Fruit fly (Drosophila melanogaster) whole organism, embryonic: ENCODE measurements around the gene Mipp2.

Experiments used
- ATbp ChIP-seq: fragments of 200-800 bp; sonication (Bioruptor generic); optimal IDR thresholded peaks from 2 replicates; lab custom pipeline; 2017; ENCODE audit warnings: missing biosample characterization, mild to moderate bottlenecking, missing genetic modification characterization, missing genetic modification reagents
- Aef1 ChIP-seq: fragments of 200-800 bp; sonication (Bioruptor generic); IDR thresholded peaks from 3 replicates; pipeline ENCODE4 v1.3.6; 2022; ENCODE audit warnings: missing biosample characterization, missing genetic modification characterization
- Asciz ChIP-seq: fragments of 200-800 bp; sonication (Bioruptor generic); optimal IDR thresholded peaks from 2 replicates; lab custom pipeline; 2017; ENCODE audit warnings: missing biosample characterization, mild to moderate bottlenecking, missing genetic modification characterization, missing genetic modification reagents
- BtbVII ChIP-seq: fragments of 200-800 bp; sonication (Bioruptor generic); optimal IDR thresholded peaks from 3 replicates; lab custom pipeline; 2017; ENCODE audit warnings: missing biosample characterization, mild to moderate bottlenecking, missing genetic modification characterization
- CG11504 ChIP-seq: fragments of 200-800 bp; sonication (Bioruptor generic); optimal IDR thresholded peaks from 3 replicates; lab custom pipeline; 2019; ENCODE audit warnings: missing biosample characterization, mild to moderate bottlenecking, missing genetic modification characterization, moderate library complexity
- CG11696 ChIP-seq: fragments of 200-800 bp; sonication (Bioruptor generic); IDR thresholded peaks from 2 replicates; pipeline ENCODE4 v1.3.6; 2022; ENCODE audit warnings: missing biosample characterization, missing genetic modification characterization
- CG12219 ChIP-seq: fragments of 200-800 bp; sonication (Bioruptor generic); optimal IDR thresholded peaks from 3 replicates; lab custom pipeline; 2018; ENCODE audit warnings: missing biosample characterization, mild to moderate bottlenecking, missing genetic modification characterization
- CG12391 ChIP-seq: fragments of 200-800 bp; sonication (Bioruptor generic); optimal IDR thresholded peaks from 3 replicates; lab custom pipeline; 2018; ENCODE audit warnings: missing biosample characterization, mild to moderate bottlenecking, missing genetic modification characterization, moderate library complexity
- CG14710 ChIP-seq: fragments of 200-800 bp; sonication (Bioruptor generic); optimal IDR thresholded peaks from 3 replicates; lab custom pipeline; 2019; ENCODE audit warnings: missing biosample characterization, mild to moderate bottlenecking, missing genetic modification characterization, moderate library complexity
- CG14965 ChIP-seq: fragments of 200-800 bp; sonication (Bioruptor generic); optimal IDR thresholded peaks from 2 replicates; lab custom pipeline; 2016; ENCODE audit warnings: missing biosample characterization, missing genetic modification characterization, borderline replicate concordance
- CG17912 ChIP-seq: fragments of 200-800 bp; sonication (Bioruptor generic); optimal IDR thresholded peaks from 2 replicates; lab custom pipeline; 2018; ENCODE audit warnings: missing biosample characterization, mild to moderate bottlenecking, missing genetic modification characterization
- CG1792 ChIP-seq: fragments of 200-800 bp; sonication (Bioruptor generic); optimal IDR thresholded peaks from 2 replicates; lab custom pipeline; 2016; ENCODE audit warnings: missing biosample characterization, missing genetic modification characterization
- CG3407 ChIP-seq: fragments of 200-800 bp; sonication (Bioruptor generic); optimal IDR thresholded peaks from 2 replicates; lab custom pipeline; 2018; ENCODE audit warnings: missing biosample characterization, mild to moderate bottlenecking, missing genetic modification characterization
- CG3847 ChIP-seq: fragments of 200-800 bp; sonication (Bioruptor generic); IDR thresholded peaks from 2 replicates; pipeline ENCODE4 v1.3.6; 2022; ENCODE audit warnings: missing biosample characterization, missing genetic modification characterization
- CG5245 ChIP-seq: fragments of 200-800 bp; sonication (Bioruptor generic); optimal IDR thresholded peaks from 3 replicates; lab custom pipeline; 2016; ENCODE audit warnings: missing biosample characterization, missing genetic modification characterization
- CG6272 ChIP-seq: fragments of 200-800 bp; sonication (Bioruptor generic); IDR thresholded peaks from 2 replicates; pipeline ENCODE4 v1.3.6; 2022; ENCODE audit warnings: missing biosample characterization, missing genetic modification characterization
- CG7372 ChIP-seq: fragments of 200-800 bp; sonication (Bioruptor generic); IDR thresholded peaks from 2 replicates; pipeline ENCODE4 v1.3.6; 2022; ENCODE audit warnings: missing biosample characterization, missing genetic modification characterization
- CG7839 ChIP-seq: fragments of 200-800 bp; sonication (Bioruptor generic); optimal IDR thresholded peaks from 3 replicates; lab custom pipeline; 2018; ENCODE audit warnings: missing biosample characterization, mild to moderate bottlenecking, missing genetic modification characterization, moderate library complexity
- CG7928 ChIP-seq: fragments of 200-800 bp; sonication (Bioruptor generic); optimal IDR thresholded peaks from 2 replicates; lab custom pipeline; 2017; ENCODE audit warnings: missing biosample characterization, mild to moderate bottlenecking, missing genetic modification characterization
- CG8290 ChIP-seq, 3 experiments: fragments of 200-800 bp; sonication (Bioruptor generic); optimal IDR thresholded peaks; 2 replicates each; lab custom pipeline; 2016 to 2019; ENCODE audit warnings: missing biosample characterization in 3 of 3, missing genetic modification characterization in 3 of 3, mild to moderate bottlenecking in 2 of 3, moderate library complexity in 1 of 3
- CG8924 ChIP-seq: fragments of 200-800 bp; optimal IDR thresholded peaks from 3 replicates; lab custom pipeline; 2019; ENCODE audit warnings: missing biosample characterization, mild to moderate bottlenecking, missing genetic modification characterization, moderate library complexity
- CG9727 ChIP-seq: fragments of 200-800 bp; sonication (Bioruptor generic); optimal IDR thresholded peaks from 3 replicates; lab custom pipeline; 2017; ENCODE audit warnings: missing biosample characterization, mild to moderate bottlenecking, missing genetic modification characterization
- Dp ChIP-seq: fragments of 200-800 bp; sonication (Bioruptor generic); optimal IDR thresholded peaks from 2 replicates; lab custom pipeline; 2018; ENCODE audit warnings: missing biosample characterization, mild to moderate bottlenecking, missing genetic modification characterization, moderate library complexity
- ERR ChIP-seq: fragments of 200-800 bp; sonication (Bioruptor generic); optimal IDR thresholded peaks from 2 replicates; lab custom pipeline; 2016; ENCODE audit warnings: missing biosample characterization, missing genetic modification characterization
- Eip74EF ChIP-seq, 2 experiments: fragments of 200-800 bp in 1 of 2; fragments of >200 bp in 1 of 2; sonication (Bioruptor generic) in 1 of 2; optimal IDR thresholded peaks; 2 replicates each; lab custom pipeline; 2017 to 2019; ENCODE audit warnings: missing biosample characterization in 2 of 2, missing genetic modification characterization in 2 of 2, mild to moderate bottlenecking in 1 of 2, moderate library complexity in 1 of 2
- Elba2 ChIP-seq: fragments of 200-800 bp; sonication (Bioruptor generic); optimal IDR thresholded peaks from 3 replicates; lab custom pipeline; 2016; ENCODE audit warnings: missing biosample characterization, missing genetic modification characterization
- Gug ChIP-seq: fragments of 200-800 bp; sonication (Bioruptor generic); IDR thresholded peaks from 4 replicates; pipeline ENCODE4 v1.3.6; 2022; ENCODE audit warnings: missing biosample characterization, missing genetic modification characterization
- Lhr ChIP-seq: fragments of 200-800 bp; sonication (Bioruptor generic); optimal IDR thresholded peaks from 3 replicates; lab custom pipeline; 2017; ENCODE audit warnings: mild to moderate bottlenecking, missing biosample characterization, missing genetic modification reagents, missing genetic modification characterization
- Max ChIP-seq: fragments of 200-800 bp; sonication (Bioruptor generic); optimal IDR thresholded peaks from 2 replicates; lab custom pipeline; 2016; ENCODE audit warnings: missing biosample characterization, mild to moderate bottlenecking, missing genetic modification characterization
- Mrtf ChIP-seq: fragments of 200-800 bp; sonication (Bioruptor generic); IDR thresholded peaks from 3 replicates; pipeline ENCODE4 v1.3.6; 2022; ENCODE audit warnings: missing biosample characterization, missing genetic modification characterization
- Neu2 ChIP-seq: fragments of 200-800 bp; sonication (Bioruptor generic); optimal IDR thresholded peaks from 3 replicates; lab custom pipeline; 2016; ENCODE audit warnings: missing biosample characterization, missing genetic modification characterization, borderline replicate concordance
- Rx ChIP-seq: fragments of 200-800 bp; sonication (Bioruptor generic); IDR thresholded peaks from 2 replicates; pipeline ENCODE4 v1.3.6; 2022; ENCODE audit warnings: missing biosample characterization, missing genetic modification characterization
- Sox102F ChIP-seq: fragments of 200-800 bp; sonication (Bioruptor generic); optimal IDR thresholded peaks from 2 replicates; lab custom pipeline; 2018; ENCODE audit warnings: missing biosample characterization, mild to moderate bottlenecking, missing genetic modification characterization, moderate library complexity
- bsh ChIP-seq, 2 experiments: fragments of 200-800 bp; sonication (Bioruptor generic); optimal IDR thresholded peaks; 2 replicates each; lab custom pipeline; 2017 to 2018; ENCODE audit warnings: mild to moderate bottlenecking in 2 of 2, missing biosample characterization in 2 of 2, missing genetic modification characterization in 2 of 2, moderate library complexity in 1 of 2
- cad ChIP-seq: fragments of >200 bp; optimal IDR thresholded peaks from 2 replicates; lab custom pipeline; 2017; ENCODE audit warnings: missing biosample characterization, missing genetic modification characterization
- cas ChIP-seq: fragments of 200-800 bp; sonication (Bioruptor generic); IDR thresholded peaks from 2 replicates; pipeline ENCODE4 v1.3.6; 2022; ENCODE audit warnings: missing biosample characterization, missing genetic modification characterization
- cg ChIP-seq: fragments of 200-800 bp; sonication (Bioruptor generic); optimal IDR thresholded peaks from 3 replicates; lab custom pipeline; 2019; ENCODE audit warnings: missing biosample characterization, mild to moderate bottlenecking, missing genetic modification characterization, moderate library complexity
- crol ChIP-seq: fragments of 200-800 bp; sonication (Bioruptor generic); IDR thresholded peaks from 2 replicates; pipeline ENCODE4 v1.3.6; 2022; ENCODE audit warnings: missing biosample characterization, missing genetic modification characterization
- dan ChIP-seq: fragments of 200-800 bp; sonication (Bioruptor generic); IDR thresholded peaks from 2 replicates; pipeline ENCODE4 v1.3.6; 2022; ENCODE audit warnings: missing biosample characterization, missing genetic modification characterization
- grau ChIP-seq: fragments of 200-800 bp; optimal IDR thresholded peaks from 3 replicates; lab custom pipeline; 2019; ENCODE audit warnings: missing biosample characterization, mild to moderate bottlenecking, missing genetic modification characterization, moderate library complexity
- gsb-n ChIP-seq: fragments of 200-800 bp; sonication (Bioruptor generic); optimal IDR thresholded peaks from 3 replicates; lab custom pipeline; 2018; ENCODE audit warnings: missing biosample characterization, mild to moderate bottlenecking, missing genetic modification characterization
- hth ChIP-seq: fragments of >200 bp; optimal IDR thresholded peaks from 2 replicates; lab custom pipeline; 2017; ENCODE audit warnings: inconsistent platforms
- nmo ChIP-seq: fragments of 200-800 bp; sonication (Bioruptor generic); optimal IDR thresholded peaks from 2 replicates; lab custom pipeline; 2018; ENCODE audit warnings: missing biosample characterization, mild to moderate bottlenecking, missing genetic modification characterization, moderate library complexity
- oc ChIP-seq: fragments of 200-800 bp; sonication (Bioruptor generic); optimal IDR thresholded peaks from 2 replicates; lab custom pipeline; 2018; ENCODE audit warnings: missing biosample characterization, mild to moderate bottlenecking, missing genetic modification characterization, moderate library complexity
- ro ChIP-seq: fragments of 200-800 bp; sonication (Bioruptor generic); IDR thresholded peaks from 2 replicates; pipeline ENCODE4 v1.3.6; 2022; ENCODE audit warnings: missing biosample characterization, missing genetic modification characterization
- schlank ChIP-seq: fragments of 200-800 bp; sonication (Bioruptor generic); optimal IDR thresholded peaks from 2 replicates; lab custom pipeline; 2018; ENCODE audit warnings: missing biosample characterization, mild to moderate bottlenecking, missing genetic modification characterization
- sima ChIP-seq: fragments of 200-800 bp; sonication (Bioruptor generic); optimal IDR thresholded peaks from 2 replicates; lab custom pipeline; 2016; ENCODE audit warnings: missing biosample characterization, missing genetic modification characterization
- sqz ChIP-seq: fragments of 200-800 bp; sonication (Bioruptor generic); optimal IDR thresholded peaks from 3 replicates; lab custom pipeline; 2018; ENCODE audit warnings: missing biosample characterization, mild to moderate bottlenecking, missing genetic modification characterization
- trem ChIP-seq: fragments of 200-800 bp; optimal IDR thresholded peaks from 3 replicates; lab custom pipeline; 2019; ENCODE audit warnings: missing biosample characterization, mild to moderate bottlenecking, missing genetic modification characterization, moderate library complexity
- vvl ChIP-seq: fragments of 200-800 bp; sonication (Bioruptor generic); IDR thresholded peaks from 2 replicates; pipeline ENCODE4 v1.3.6; 2022; ENCODE audit warnings: missing biosample characterization, missing genetic modification characterization
- z ChIP-seq: fragments of 200-800 bp; sonication (Bioruptor generic); IDR thresholded peaks from 3 replicates; pipeline ENCODE4 v1.3.6; 2022; ENCODE audit warnings: missing biosample characterization, missing genetic modification characterization

Gene Mipp2

dm6 chrX:6077043-6077547, 14.2 kb downstream of the Mipp2 start (continued):
- TF ChIP-seq Asciz (GFP tag; lab: Kevin White, UChicago) (peak; percentile 25), cg (GFP tag; lab: Kevin White, UChicago) (no peak), CG7928 (GFP tag; lab: Kevin White, UChicago) (no peak), Elba2 (GFP tag; lab: Kevin White, UChicago) (no peak), CG12219 (GFP tag; lab: Kevin White, UChicago) (no peak), CG1792 (GFP tag; lab: Kevin White, UChicago) (no peak), grau (tag; lab: Kevin White, UChicago) (peak; percentile 36), Max (GFP tag; lab: Kevin White, UChicago) (no peak), CG8924 (tag; lab: Kevin White, UChicago) (peak; percentile 36), CG7372 (no peak), CG17912 (GFP tag; lab: Kevin White, UChicago) (no peak), CG3407 (GFP tag; lab: Kevin White, UChicago) (peak; percentile 4), Sox102F (GFP tag; lab: Kevin White, UChicago) (peak; percentile 72), CG14965 (no peak), vvl (GFP tag; lab: Robert Waterston, UW) (no peak), Lhr (GFP tag; lab: Kevin White, UChicago) (no peak), dan (GFP tag; lab: Robert Waterston, UW) (no peak), crol (GFP tag; lab: Robert Waterston, UW) (peak; percentile 84), CG8290 (GFP tag; optimal IDR thresholded peaks at IDR 0.05; lab: Kevin White, UChicago) (no peak), CG8290 (tag; optimal IDR thresholded peaks at IDR 0.05; lab: Kevin White, UChicago) (peak in 1 of 2 experiments; percentile 54), sqz (GFP tag; lab: Kevin White, UChicago) (peak; percentile 0), z (GFP tag; lab: Robert Waterston, UW) (no peak), gsb-n (peak; percentile 42), CG5245 (GFP tag; lab: Kevin White, UChicago) (no peak), CG14710 (tag; lab: Kevin White, UChicago) (peak; percentile 3), Mrtf (no peak), cas (GFP tag; lab: Robert Waterston, UW) (no peak), CG11696 (GFP tag; lab: Robert Waterston, UW) (no peak), Rx (GFP tag; lab: Robert Waterston, UW) (no peak), hth (lab: Kevin White, UChicago) (no peak), ro (GFP tag; lab: Robert Waterston, UW) (no peak), CG11504 (tag; lab: Kevin White, UChicago) (peak; percentile 72), ERR (GFP tag; lab: Kevin White, UChicago) (no peak), CG3847 (GFP tag; lab: Robert Waterston, UW) (no peak), trem (tag; lab: Kevin White, UChicago) (peak; percentile 3), schlank (tag; lab: Kevin White, UChicago) (no peak), oc (no peak), Neu2 (GFP tag; lab: Kevin White, UChicago) (no peak), CG12391 (peak; percentile 59), ATbp (GFP tag; lab: Kevin White, UChicago) (peak; percentile 37), nmo (GFP tag; lab: Kevin White, UChicago) (peak; percentile 38), Eip74EF (GFP tag; optimal IDR thresholded peaks at IDR 0.05; lab: Kevin White, UChicago) (peak in 1 of 2 experiments; percentile 11), Aef1 (GFP tag; lab: Robert Waterston, UW) (no peak), CG6272 (GFP tag; lab: Robert Waterston, UW) (no peak), Dp (GFP tag; lab: Kevin White, UChicago) (no peak), CG9727 (no peak), Gug (GFP tag; lab: Robert Waterston, UW) (no peak), CG7839 (tag; lab: Kevin White, UChicago) (peak; percentile 27), bsh (GFP tag; optimal IDR thresholded peaks at IDR 0.05; lab: Kevin White, UChicago) (peak; percentile 39 to 54), cad (GFP tag; lab: Kevin White, UChicago) (no peak), sima (GFP tag; lab: Kevin White, UChicago) (no peak), BtbVII (GFP tag; lab: Kevin White, UChicago) (no peak)
